Worm (Caenorhabditis elegans) whole organism, L4 larva: ENCODE measurements around the gene K02E11.4.
A peak's percentile ranks its signal among the peaks of the same experiment; 100 is the strongest.

Source experiments
- D1046.2 ChIP-seq: fragments of 200-800 bp; sonication (Bioruptor generic); IDR thresholded peaks from 2 replicates; pipeline ENCODE4 v1.3.6; 2022; ENCODE audit warnings: missing genetic modification characterization, missing compliant biosample characterization
- F37D6.2 ChIP-seq: sonication (generic microtip); optimal IDR thresholded peaks from 2 replicates; lab custom pipeline; 2016; ENCODE audit warnings: mild to moderate bottlenecking, missing genetic modification characterization, missing compliant biosample characterization
- F44E2.7 ChIP-seq: fragments of 200-800 bp; sonication (Bioruptor generic); IDR thresholded peaks from 2 replicates; pipeline ENCODE4 v2.1.2; 2022; ENCODE audit warnings: missing genetic modification characterization, missing compliant biosample characterization
- T26A8.4 ChIP-seq: fragments of 200-800 bp; sonication (Bioruptor generic); IDR thresholded peaks from 2 replicates; pipeline ENCODE4 v1.3.6; 2022; ENCODE audit warnings: missing genetic modification characterization, missing compliant biosample characterization
- Y105C5A.15 ChIP-seq: fragments of 200-800 bp; sonication (Bioruptor generic); IDR thresholded peaks from 2 replicates; pipeline ENCODE4 v1.3.6; 2022; ENCODE audit warnings: missing genetic modification characterization, missing compliant biosample characterization
- aha-1 ChIP-seq: fragments of 150-350 bp; peaks from one replicate; lab custom pipeline; 2014; ENCODE audit warnings: missing biosample characterization, missing genetic modification characterization
- aly-2 ChIP-seq: sonication (generic microtip); optimal IDR thresholded peaks from 2 replicates; lab custom pipeline; 2018; ENCODE audit warnings: missing biosample characterization, missing genetic modification characterization
- ama-1 ChIP-seq: fragments of 150-350 bp; optimal IDR thresholded peaks from 2 replicates; lab custom pipeline; 2014; ENCODE audit warnings: inconsistent platforms, mixed read lengths
- arid-1 ChIP-seq: fragments of 200-800 bp; sonication (Bioruptor generic); conservative IDR thresholded peaks from 2 replicates; pipeline ENCODE4 v1.3.6; 2022; ENCODE audit warnings: missing genetic modification reagents, missing genetic modification characterization, missing compliant biosample characterization
- attf-4 ChIP-seq: sonication (generic microtip); optimal IDR thresholded peaks from 3 replicates; lab custom pipeline; 2017; ENCODE audit warnings: missing biosample characterization, missing genetic modification characterization
- ceh-20 ChIP-seq: fragments of 200-800 bp; sonication (Bioruptor generic); IDR thresholded peaks from 2 replicates; pipeline ENCODE4 v1.3.6; 2022; ENCODE audit warnings: missing genetic modification reagents, missing genetic modification characterization, missing compliant biosample characterization
- ceh-44 ChIP-seq: fragments of 200-800 bp; sonication (Bioruptor generic); IDR thresholded peaks from 2 replicates; pipeline ENCODE4 v1.3.6; 2022; ENCODE audit warnings: missing genetic modification reagents, missing genetic modification characterization, missing compliant biosample characterization
- ceh-62 ChIP-seq: sonication (generic microtip); optimal IDR thresholded peaks from 2 replicates; lab custom pipeline; 2017; ENCODE audit warnings: missing biosample characterization, missing genetic modification characterization
- ceh-82 ChIP-seq: sonication (generic microtip); optimal IDR thresholded peaks from 2 replicates; lab custom pipeline; 2017; ENCODE audit warnings: missing biosample characterization, missing genetic modification characterization
- ces-1 ChIP-seq: fragments of 150-350 bp; sonication (generic microtip); optimal IDR thresholded peaks from 4 replicates; lab custom pipeline; 2014; ENCODE audit warnings: missing biosample characterization, missing genetic modification reagents, missing genetic modification characterization
- ctbp-1 ChIP-seq: fragments of 200-800 bp; sonication (Bioruptor generic); IDR thresholded peaks from 2 replicates; pipeline ENCODE4 v1.3.6; 2022; ENCODE audit warnings: missing genetic modification reagents, missing genetic modification characterization, missing compliant biosample characterization
- dmd-6 ChIP-seq: fragments of 200-800 bp; sonication (Bioruptor generic); IDR thresholded peaks from 2 replicates; pipeline ENCODE4 v1.3.6; 2022; ENCODE audit warnings: missing genetic modification reagents, missing genetic modification characterization, missing compliant biosample characterization
- duxl-1 ChIP-seq: sonication (generic microtip); optimal IDR thresholded peaks from 2 replicates; lab custom pipeline; 2016; ENCODE audit warnings: mild to moderate bottlenecking, missing genetic modification characterization, moderate library complexity, missing compliant biosample characterization; ENCODE audit not compliant: poor library complexity
- egl-27 ChIP-seq: sonication (generic microtip); optimal IDR thresholded peaks from 3 replicates; lab custom pipeline; 2017; ENCODE audit warnings: missing biosample characterization, missing genetic modification reagents, missing genetic modification characterization
- fos-1 ChIP-seq: fragments of 150-350 bp; optimal IDR thresholded peaks from 2 replicates; lab custom pipeline; 2014; ENCODE audit warnings: missing biosample characterization, missing genetic modification characterization
- gei-8 ChIP-seq: fragments of 200-800 bp; sonication (Bioruptor generic); optimal IDR thresholded peaks from 2 replicates; lab custom pipeline; 2018; ENCODE audit warnings: mild to moderate bottlenecking, missing genetic modification characterization, missing compliant biosample characterization
- hlh-11 ChIP-seq: fragments of 200-800 bp; sonication (Bioruptor generic); optimal IDR thresholded peaks from 2 replicates; lab custom pipeline; 2018; ENCODE audit warnings: mild to moderate bottlenecking, missing genetic modification characterization, missing compliant biosample characterization
- hlh-30 ChIP-seq: sonication (generic microtip); optimal IDR thresholded peaks from 2 replicates; lab custom pipeline; 2017; ENCODE audit warnings: antibody characterized with exemption, mild to moderate bottlenecking, missing genetic modification characterization, missing compliant biosample characterization; ENCODE audit not compliant: insufficient read depth
- lin-13 ChIP-seq: fragments of 150-350 bp; optimal IDR thresholded peaks from 2 replicates; lab custom pipeline; 2014; ENCODE audit warnings: missing biosample characterization, missing genetic modification reagents, missing genetic modification characterization
- lin-15B ChIP-seq: fragments of 150-350 bp; sonication (generic microtip); optimal IDR thresholded peaks from 3 replicates; lab custom pipeline; 2014; ENCODE audit warnings: missing biosample characterization, missing genetic modification characterization
- lin-29 ChIP-seq: fragments of 200-800 bp; sonication (Bioruptor generic); IDR thresholded peaks from 2 replicates; pipeline ENCODE4 v1.3.6; 2022; ENCODE audit warnings: missing genetic modification reagents, missing genetic modification characterization, missing compliant biosample characterization
- lin-38 ChIP-seq: fragments of 200-800 bp; sonication (Bioruptor generic); IDR thresholded peaks from 2 replicates; pipeline ENCODE4 v1.3.6; 2022; ENCODE audit warnings: missing genetic modification reagents, missing genetic modification characterization, missing compliant biosample characterization
- lin-39 ChIP-seq: fragments of 150-350 bp; optimal IDR thresholded peaks from 2 replicates; lab custom pipeline; 2014; ENCODE audit warnings: missing biosample characterization, missing genetic modification reagents, missing genetic modification characterization
- lir-3 ChIP-seq: sonication (generic microtip); optimal IDR thresholded peaks from 2 replicates; lab custom pipeline; 2016; ENCODE audit warnings: mild to moderate bottlenecking, missing genetic modification characterization, missing compliant biosample characterization
- lsy-2 ChIP-seq, 2 experiments: fragments of 150-350 bp in 1 of 2; sonication (generic microtip) in 1 of 2; optimal IDR thresholded peaks; 2 replicates each; lab custom pipeline; 2014 to 2017; ENCODE audit warnings: missing biosample characterization in 2 of 2, missing genetic modification characterization in 2 of 2
- madf-5 ChIP-seq, 2 experiments: fragments of 200-800 bp; sonication (Bioruptor generic); IDR thresholded peaks; 2 replicates each; pipeline ENCODE4 v1.3.6; 2022; ENCODE audit warnings: missing compliant biosample characterization in 2 of 2, missing genetic modification characterization in 2 of 2
- mdl-1 ChIP-seq, 2 experiments: fragments of 150-350 bp in 1 of 2; sonication (generic microtip) in 1 of 2; optimal IDR thresholded peaks; 2 replicates each; lab custom pipeline; 2014 to 2017; ENCODE audit warnings: missing biosample characterization in 2 of 2, missing genetic modification characterization in 2 of 2
- mes-2 ChIP-seq: sonication (generic microtip); optimal IDR thresholded peaks from 2 replicates; lab custom pipeline; 2016; ENCODE audit warnings: missing genotype, mild to moderate bottlenecking, missing genetic modification characterization, missing compliant biosample characterization; ENCODE audit not compliant: poor library complexity, severe bottlenecking
- mxl-2 ChIP-seq: fragments of 200-800 bp; sonication (Bioruptor generic); conservative IDR thresholded peaks from 2 replicates; pipeline ENCODE4 v1.3.6; 2022; ENCODE audit warnings: missing genetic modification reagents, missing genetic modification characterization, missing compliant biosample characterization
- mxl-3 ChIP-seq: fragments of 200-800 bp; sonication (Bioruptor generic); optimal IDR thresholded peaks from 2 replicates; lab custom pipeline; 2018; ENCODE audit warnings: mild to moderate bottlenecking, missing genetic modification characterization, missing compliant biosample characterization
- nhr-25 ChIP-seq: sonication (generic microtip); optimal IDR thresholded peaks from 2 replicates; lab custom pipeline; 2017; ENCODE audit warnings: missing genetic modification characterization, mild to moderate bottlenecking, missing compliant biosample characterization, antibody characterized with exemption, moderate library complexity, borderline replicate concordance; ENCODE audit not compliant: insufficient read depth
- nhr-41 ChIP-seq: fragments of 200-800 bp; sonication (Bioruptor generic); IDR thresholded peaks from 2 replicates; pipeline ENCODE4 v1.3.6; 2022; ENCODE audit warnings: missing genetic modification reagents, missing genetic modification characterization, missing compliant biosample characterization
- nhr-77 ChIP-seq: fragments of 150-350 bp; optimal IDR thresholded peaks from 2 replicates; lab custom pipeline; 2014; ENCODE audit warnings: missing biosample characterization, missing genetic modification characterization
- pha-4 ChIP-seq, 2 experiments: fragments of 150-350 bp in 1 of 2; fragments of 200-800 bp in 1 of 2; sonication (Bioruptor generic) in 1 of 2; IDR thresholded peaks in 1 of 2; optimal IDR thresholded peaks in 1 of 2; 2 replicates each; pipeline versions ENCODE4 v1.3.6 to Lab custom; 2014 to 2022; ENCODE audit warnings: missing genetic modification characterization in 2 of 2, missing genetic modification reagents in 2 of 2, missing biosample characterization in 1 of 2, missing compliant biosample characterization in 1 of 2
- php-3 ChIP-seq: fragments of 200-800 bp; sonication (Bioruptor generic); IDR thresholded peaks from 2 replicates; pipeline ENCODE4 v1.3.6; 2022; ENCODE audit warnings: missing genetic modification reagents, missing genetic modification characterization, missing compliant biosample characterization
- rbr-2 ChIP-seq: sonication (generic microtip); optimal IDR thresholded peaks from 2 replicates; lab custom pipeline; 2016; ENCODE audit warnings: missing genotype, missing genetic modification characterization, missing compliant biosample characterization
- spr-3 ChIP-seq: fragments of 200-800 bp; sonication (Bioruptor generic); optimal IDR thresholded peaks from 2 replicates; lab custom pipeline; 2018; ENCODE audit warnings: mild to moderate bottlenecking, missing genetic modification characterization, missing compliant biosample characterization
- tag-97 ChIP-seq: fragments of 200-800 bp; sonication (Bioruptor generic); IDR thresholded peaks from 2 replicates; pipeline ENCODE4 v1.3.6; 2022; ENCODE audit warnings: missing genetic modification characterization, missing compliant biosample characterization
- unc-39 ChIP-seq: sonication (generic microtip); optimal IDR thresholded peaks from 2 replicates; lab custom pipeline; 2017; ENCODE audit warnings: missing biosample characterization, missing genetic modification characterization
- unc-62 ChIP-seq, 3 experiments: fragments of 150-350 bp in 1 of 3; sonication (generic microtip); optimal IDR thresholded peaks in 2 of 3; peaks in 1 of 3; 1 replicate in 1 of 3; 2 replicates in 2 of 3; lab custom pipeline; 2014 to 2017; ENCODE audit warnings: missing biosample characterization in 3 of 3, missing genetic modification characterization in 3 of 3, missing genetic modification reagents in 3 of 3, missing genotype in 1 of 3
- vab-7 ChIP-seq: fragments of 200-800 bp; sonication (Bioruptor generic); IDR thresholded peaks from 2 replicates; pipeline ENCODE4 v1.3.6; 2022; ENCODE audit warnings: missing genetic modification reagents, missing genetic modification characterization, missing compliant biosample characterization
- zfp-2 ChIP-seq: sonication (generic microtip); optimal IDR thresholded peaks from 2 replicates; lab custom pipeline; 2016; ENCODE audit warnings: mild to moderate bottlenecking, missing genetic modification characterization, missing compliant biosample characterization
- zip-11 ChIP-seq: fragments of 200-800 bp; sonication (Bioruptor generic); IDR thresholded peaks from 2 replicates; pipeline ENCODE4 v1.3.6; 2022; ENCODE audit warnings: missing genetic modification characterization, missing compliant biosample characterization
- zip-2 ChIP-seq: fragments of 150-350 bp; optimal IDR thresholded peaks from 2 replicates; lab custom pipeline; 2014; ENCODE audit warnings: missing biosample characterization, missing genetic modification characterization
- ztf-7 ChIP-seq: fragments of 150-350 bp; optimal IDR thresholded peaks from 2 replicates; lab custom pipeline; 2014; ENCODE audit warnings: missing biosample characterization, missing genetic modification characterization

The K02E11.4 gene

DNA sequence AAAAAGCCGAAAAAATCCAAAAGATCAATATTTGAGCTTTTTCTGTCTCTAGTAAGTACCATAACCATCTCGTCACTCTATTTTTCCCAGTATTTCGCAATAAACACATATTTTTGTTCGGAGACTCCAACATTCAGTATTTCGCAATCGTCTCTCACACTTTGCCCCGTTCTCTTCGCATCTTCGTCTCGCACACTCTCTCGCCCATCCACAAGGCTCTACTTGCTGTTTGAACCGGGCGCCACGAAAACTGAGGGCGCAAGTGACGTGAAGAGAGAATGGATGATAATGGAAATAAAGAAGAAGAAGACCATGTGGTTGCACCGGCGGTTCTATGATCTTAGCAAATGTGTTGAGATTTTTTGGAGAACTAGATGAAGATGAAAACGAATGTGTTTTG, 47.8 kb downstream of the K02E11.4 start (continued):
- TF ChIP-seq nhr-25 (tag; lab: Kevin White, UChicago), result peak; percentile 29
- TF ChIP-seq vab-7 (GFP tag; lab: Robert Waterston, UW), result peak; percentile 47; the same call in 1 of the 2 replicates
- TF ChIP-seq ceh-20, result peak; percentile 85
- peak; percentile 94 for TF ChIP-seq mxl-3 (GFP tag; lab: Kevin White, UChicago)
- TF ChIP-seq ama-1 (lab: Kevin White, UChicago), result peak; percentile 22
- no peak for TF ChIP-seq ceh-62 (tag; lab: Kevin White, UChicago)
- TF ChIP-seq unc-62 (GFP tag; optimal IDR thresholded peaks at IDR 0.05 in 1 of 2; lab: Kevin White, UChicago), result peak in 1 of 2 experiments; percentile 99
- no peak for TF ChIP-seq unc-62 (tag; optimal IDR thresholded peaks at IDR 0.05; lab: Kevin White, UChicago)
- TF ChIP-seq gei-8 (GFP tag; lab: Kevin White, UChicago), result no peak
- TF ChIP-seq aha-1 (tag; lab: Kevin White, UChicago), result peak; percentile 98
- no peak for TF ChIP-seq lin-15B (tag; lab: Kevin White, UChicago)
- no peak for TF ChIP-seq zip-11 (GFP tag; lab: Robert Waterston, UW)
- no peak for TF ChIP-seq ces-1 (GFP tag; lab: Kevin White, UChicago)
- no peak for TF ChIP-seq ceh-44 (GFP tag; lab: Robert Waterston, UW)
- peak; percentile 97 for TF ChIP-seq nhr-77
- TF ChIP-seq lir-3 (tag; lab: Kevin White, UChicago), result no peak
- peak; percentile 82 for TF ChIP-seq ctbp-1 (GFP tag; lab: Robert Waterston, UW)
- peak; percentile 97 for TF ChIP-seq hlh-30
- no peak for TF ChIP-seq ceh-82 (tag; lab: Kevin White, UChicago)
- TF ChIP-seq dmd-6 (GFP tag; lab: Robert Waterston, UW), result peak; percentile 95
- no peak for TF ChIP-seq mxl-2
- no peak for TF ChIP-seq F44E2.7 (GFP tag; lab: Robert Waterston, UW)
- TF ChIP-seq lin-29 (GFP tag; lab: Robert Waterston, UW), result no peak
- no peak for TF ChIP-seq madf-5 (GFP tag; IDR thresholded peaks at IDR 0.05; lab: Robert Waterston, UW)
- peak; percentile 12 for TF ChIP-seq duxl-1 (tag; lab: Kevin White, UChicago)
- peak; percentile 72 for TF ChIP-seq mes-2 (tag; lab: Kevin White, UChicago)
- TF ChIP-seq tag-97 (GFP tag; lab: Robert Waterston, UW), result no peak
- TF ChIP-seq php-3 (GFP tag; lab: Robert Waterston, UW), result no peak
- TF ChIP-seq attf-4 (tag; lab: Kevin White, UChicago), result no peak
- TF ChIP-seq ztf-7 (tag; lab: Kevin White, UChicago), result peak; percentile 26
- peak; percentile 62; the same call in 1 of the 2 replicates for TF ChIP-seq arid-1 (GFP tag; lab: Robert Waterston, UW)
- TF ChIP-seq pha-4 (GFP tag; IDR thresholded peaks at IDR 0.05; lab: Robert Waterston, UW), result peak; percentile 84
- TF ChIP-seq pha-4 (tag; optimal IDR thresholded peaks at IDR 0.05; lab: Kevin White, UChicago), result peak; percentile 72
- no peak for TF ChIP-seq unc-39 (tag; lab: Kevin White, UChicago)
- TF ChIP-seq lin-13 (GFP tag; lab: Kevin White, UChicago), result peak; percentile 94
- TF ChIP-seq lsy-2 (tag; optimal IDR thresholded peaks at IDR 0.05; lab: Kevin White, UChicago), result peak; percentile 87 to 90
- no peak for TF ChIP-seq spr-3 (GFP tag; lab: Kevin White, UChicago)
- no peak for TF ChIP-seq Y105C5A.15
- TF ChIP-seq aly-2 (tag; lab: Kevin White, UChicago), result no peak
- TF ChIP-seq lin-39 (tag; lab: Kevin White, UChicago), result peak; percentile 21
- peak; percentile 88 for TF ChIP-seq rbr-2
- TF ChIP-seq zip-2 (tag; lab: Kevin White, UChicago), result peak; percentile 35
- TF ChIP-seq D1046.2 (GFP tag; lab: Robert Waterston, UW), result peak; percentile 65; the same call in 1 of the 2 replicates
- TF ChIP-seq lin-38, result peak; percentile 71
- TF ChIP-seq mdl-1 (tag; optimal IDR thresholded peaks at IDR 0.05; lab: Kevin White, UChicago), result peak; percentile 54 to 95
- TF ChIP-seq hlh-11 (tag; lab: Kevin White, UChicago), result peak; percentile 99
- no peak for TF ChIP-seq fos-1
- peak; percentile 72; the same call in 1 of the 2 replicates for TF ChIP-seq nhr-41 (GFP tag; lab: Robert Waterston, UW)
- TF ChIP-seq F37D6.2 (tag; lab: Kevin White, UChicago), result peak; percentile 61
- no peak for TF ChIP-seq egl-27 (tag; lab: Kevin White, UChicago)
- TF ChIP-seq zfp-2 (tag; lab: Kevin White, UChicago), result peak; percentile 18
- peak; percentile 84 for TF ChIP-seq T26A8.4 (GFP tag; lab: Robert Waterston, UW)
